Worm (Caenorhabditis elegans) whole organism, late embryonic: ENCODE results near the gene srxa-15.

Experiments
- C08G9.2 ChIP-seq: sonication (generic microtip); optimal IDR thresholded peaks from 2 replicates; lab custom pipeline; 2016; ENCODE audit warnings: mild to moderate bottlenecking, missing genetic modification characterization, moderate library complexity, missing compliant biosample characterization
- K02D7.2 ChIP-seq: sonication (generic microtip); optimal IDR thresholded peaks from 2 replicates; lab custom pipeline; 2017; ENCODE audit warnings: mild to moderate bottlenecking, missing genetic modification characterization, missing compliant biosample characterization
- Y22D7AL.16 ChIP-seq: sonication (generic microtip); optimal IDR thresholded peaks from 2 replicates; lab custom pipeline; 2016; ENCODE audit warnings: missing genetic modification characterization, missing compliant biosample characterization
- ahr-1 ChIP-seq: sonication (generic microtip); optimal IDR thresholded peaks from 2 replicates; lab custom pipeline; 2016; ENCODE audit warnings: missing genetic modification characterization, missing compliant biosample characterization
- ama-1 ChIP-seq: fragments of 150-350 bp; optimal IDR thresholded peaks from 2 replicates; lab custom pipeline; 2014
- ceh-19 ChIP-seq: fragments of 200-800 bp; sonication (Bioruptor generic); optimal IDR thresholded peaks from 2 replicates; lab custom pipeline; 2018; ENCODE audit warnings: mild to moderate bottlenecking, missing genetic modification characterization, missing compliant biosample characterization
- ceh-24 ChIP-seq: sonication (generic microtip); optimal IDR thresholded peaks from 2 replicates; lab custom pipeline; 2016; ENCODE audit warnings: mild to moderate bottlenecking, missing genetic modification characterization, missing compliant biosample characterization
- ceh-31 ChIP-seq: sonication (generic microtip); optimal IDR thresholded peaks from 2 replicates; lab custom pipeline; 2016; ENCODE audit warnings: missing genetic modification characterization, missing compliant biosample characterization
- che-1 ChIP-seq: sonication (generic microtip); optimal IDR thresholded peaks from 2 replicates; lab custom pipeline; 2016; ENCODE audit warnings: mild to moderate bottlenecking, missing genetic modification characterization, missing compliant biosample characterization
- dmd-4 ChIP-seq: sonication (generic microtip); optimal IDR thresholded peaks from 2 replicates; lab custom pipeline; 2016; ENCODE audit warnings: borderline replicate concordance, missing genetic modification characterization, missing compliant biosample characterization
- elt-2 ChIP-seq: sonication (generic microtip); optimal IDR thresholded peaks from 2 replicates; lab custom pipeline; 2016; ENCODE audit warnings: missing genetic modification reagents, missing genetic modification characterization, missing compliant biosample characterization
- elt-4 ChIP-seq: sonication (generic microtip); optimal IDR thresholded peaks from 2 replicates; lab custom pipeline; 2016; ENCODE audit warnings: missing genetic modification characterization, missing compliant biosample characterization
- fax-1 ChIP-seq: sonication (generic microtip); optimal IDR thresholded peaks from 2 replicates; lab custom pipeline; 2016; ENCODE audit warnings: missing genotype, missing genetic modification characterization, missing compliant biosample characterization
- fkh-6 ChIP-seq: sonication (generic microtip); optimal IDR thresholded peaks from 2 replicates; lab custom pipeline; 2016; ENCODE audit warnings: missing genetic modification characterization, missing compliant biosample characterization
- hlh-13 ChIP-seq: fragments of 200-800 bp; sonication (Bioruptor generic); optimal IDR thresholded peaks from 2 replicates; lab custom pipeline; 2018; ENCODE audit warnings: mild to moderate bottlenecking, missing genetic modification characterization, missing compliant biosample characterization
- hlh-15 ChIP-seq: sonication (generic microtip); optimal IDR thresholded peaks from 2 replicates; lab custom pipeline; 2016; ENCODE audit warnings: missing genetic modification characterization, missing compliant biosample characterization
- hlh-6 ChIP-seq: sonication (generic microtip); optimal IDR thresholded peaks from 2 replicates; lab custom pipeline; 2016; ENCODE audit warnings: missing genotype, missing genetic modification characterization, missing compliant biosample characterization
- hlh-8 ChIP-seq: sonication (generic microtip); optimal IDR thresholded peaks from 2 replicates; lab custom pipeline; 2016; ENCODE audit warnings: missing genotype, missing genetic modification characterization, missing compliant biosample characterization
- lin-11 ChIP-seq: fragments of 200-800 bp; sonication (Bioruptor generic); optimal IDR thresholded peaks from 2 replicates; lab custom pipeline; 2018; ENCODE audit warnings: mild to moderate bottlenecking, missing genetic modification characterization, missing compliant biosample characterization
- madf-2 ChIP-seq: sonication (generic microtip); optimal IDR thresholded peaks from 2 replicates; lab custom pipeline; 2017; ENCODE audit warnings: missing genetic modification characterization, missing compliant biosample characterization
- mec-3 ChIP-seq: sonication (generic microtip); optimal IDR thresholded peaks from 2 replicates; lab custom pipeline; 2016; ENCODE audit warnings: borderline replicate concordance, missing genetic modification characterization, missing compliant biosample characterization
- nfya-1 ChIP-seq: sonication (generic microtip); optimal IDR thresholded peaks from 2 replicates; lab custom pipeline; 2017; ENCODE audit warnings: missing genetic modification characterization, mild to moderate bottlenecking, missing compliant biosample characterization, antibody characterized with exemption, moderate library complexity
- nhr-232 ChIP-seq: sonication (generic microtip); optimal IDR thresholded peaks from 2 replicates; lab custom pipeline; 2016; ENCODE audit warnings: missing genetic modification characterization, missing compliant biosample characterization
- pat-9 ChIP-seq: fragments of 200-800 bp; sonication (Bioruptor generic); optimal IDR thresholded peaks from 2 replicates; lab custom pipeline; 2018; ENCODE audit warnings: mild to moderate bottlenecking, missing genetic modification characterization, moderate library complexity, missing compliant biosample characterization
- pha-2 ChIP-seq: sonication (generic microtip); optimal IDR thresholded peaks from 2 replicates; lab custom pipeline; 2017; ENCODE audit warnings: mild to moderate bottlenecking, missing genetic modification characterization, missing compliant biosample characterization
- ref-2 ChIP-seq: sonication (generic microtip); optimal IDR thresholded peaks from 2 replicates; lab custom pipeline; 2016; ENCODE audit warnings: missing genetic modification characterization, missing compliant biosample characterization
- rnt-1 ChIP-seq: sonication (generic microtip); optimal IDR thresholded peaks from 2 replicates; lab custom pipeline; 2016; ENCODE audit warnings: missing genetic modification characterization, missing compliant biosample characterization
- sdc-2 ChIP-seq: sonication (generic microtip); optimal IDR thresholded peaks from 2 replicates; lab custom pipeline; 2016; ENCODE audit warnings: missing genotype, missing genetic modification characterization, missing compliant biosample characterization
- sox-2 ChIP-seq: fragments of 200-800 bp; sonication (Bioruptor generic); IDR thresholded peaks from 2 replicates; pipeline ENCODE4 v1.3.6; 2022; ENCODE audit warnings: missing genetic modification reagents, missing genetic modification characterization, missing compliant biosample characterization
- sox-4 ChIP-seq: sonication (generic microtip); optimal IDR thresholded peaks from 2 replicates; lab custom pipeline; 2017; ENCODE audit warnings: mild to moderate bottlenecking, missing genetic modification characterization, inconsistent platforms, missing compliant biosample characterization
- syd-9 ChIP-seq: sonication (generic microtip); optimal IDR thresholded peaks from 2 replicates; lab custom pipeline; 2016; ENCODE audit warnings: mild to moderate bottlenecking, missing genetic modification characterization, moderate library complexity, missing compliant biosample characterization
- unc-86 ChIP-seq: sonication (generic microtip); optimal IDR thresholded peaks from 2 replicates; lab custom pipeline; 2016; ENCODE audit warnings: missing genetic modification characterization, missing compliant biosample characterization
- zip-5 ChIP-seq: sonication (generic microtip); optimal IDR thresholded peaks from 2 replicates; lab custom pipeline; 2016; ENCODE audit warnings: missing genetic modification characterization, missing compliant biosample characterization
- ztf-16 ChIP-seq: sonication (generic microtip); optimal IDR thresholded peaks from 2 replicates; lab custom pipeline; 2017; ENCODE audit warnings: missing genetic modification characterization, missing compliant biosample characterization

Gene srxa-15

DNA sequence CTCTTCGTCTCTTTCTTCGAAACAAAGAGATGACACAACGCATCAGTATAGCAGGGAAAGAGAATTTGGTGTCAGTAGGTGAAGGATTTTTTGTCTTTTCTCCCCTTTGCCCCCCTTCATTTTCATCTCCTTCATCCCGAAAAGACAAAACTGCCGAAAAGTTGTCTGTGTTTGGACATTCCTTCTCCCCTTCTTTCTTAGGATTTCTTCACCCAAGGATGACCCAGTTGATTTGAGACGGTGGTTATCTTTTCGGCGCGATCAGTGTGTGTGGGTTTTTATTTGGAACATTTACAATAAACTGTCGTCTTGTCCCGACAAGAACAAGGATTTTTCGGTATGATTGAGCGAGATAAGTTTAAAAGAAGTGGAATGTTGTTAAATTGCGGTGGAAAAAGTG, 20.5 kb downstream of the srxa-15 start:
- TF ChIP-seq nhr-232 (no peak), hlh-15 (tag; lab: Kevin White, UChicago) (no peak), nfya-1 (tag; lab: Kevin White, UChicago) (no peak), ceh-31 (tag; lab: Kevin White, UChicago) (no peak), sox-2 (GFP tag; lab: Robert Waterston, UW) (no peak), lin-11 (tag; lab: Kevin White, UChicago) (no peak), madf-2 (no peak), K02D7.2 (tag; lab: Kevin White, UChicago) (no peak), zip-5 (tag; lab: Kevin White, UChicago) (no peak), ceh-19 (GFP tag; lab: Kevin White, UChicago) (no peak), dmd-4 (tag; lab: Kevin White, UChicago) (no peak), syd-9 (tag; lab: Kevin White, UChicago) (no peak), ama-1 (no peak), fax-1 (no peak), pat-9 (tag; lab: Kevin White, UChicago) (no peak), elt-2 (tag; lab: Kevin White, UChicago) (no peak), hlh-13 (GFP tag; lab: Kevin White, UChicago) (no peak), C08G9.2 (no peak)
- TF ChIP-seq, all 69 proteins: peak for 0

DNA sequence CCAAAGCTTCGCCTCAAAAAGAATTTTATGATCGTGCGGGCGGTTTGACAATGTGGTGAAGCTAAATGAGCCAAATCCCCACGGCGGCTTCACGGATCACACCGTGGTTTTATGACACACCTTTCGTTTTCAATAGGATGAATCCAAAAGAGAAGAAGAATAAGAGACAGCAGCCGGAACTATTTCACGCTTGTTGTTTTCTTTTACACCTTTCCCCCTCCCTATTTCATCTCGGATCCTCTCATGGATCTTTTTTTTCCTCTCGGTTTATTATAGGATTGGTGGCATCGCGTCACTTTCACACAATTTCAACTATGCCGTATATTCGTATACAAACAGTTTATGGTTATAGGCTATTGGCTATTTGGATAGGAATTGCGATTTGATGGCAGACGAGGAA, 21.7 kb downstream of the srxa-15 start:
- TF ChIP-seq Y22D7AL.16 (tag; lab: Kevin White, UChicago) (no peak), rnt-1 (tag; lab: Kevin White, UChicago) (no peak)

DNA sequence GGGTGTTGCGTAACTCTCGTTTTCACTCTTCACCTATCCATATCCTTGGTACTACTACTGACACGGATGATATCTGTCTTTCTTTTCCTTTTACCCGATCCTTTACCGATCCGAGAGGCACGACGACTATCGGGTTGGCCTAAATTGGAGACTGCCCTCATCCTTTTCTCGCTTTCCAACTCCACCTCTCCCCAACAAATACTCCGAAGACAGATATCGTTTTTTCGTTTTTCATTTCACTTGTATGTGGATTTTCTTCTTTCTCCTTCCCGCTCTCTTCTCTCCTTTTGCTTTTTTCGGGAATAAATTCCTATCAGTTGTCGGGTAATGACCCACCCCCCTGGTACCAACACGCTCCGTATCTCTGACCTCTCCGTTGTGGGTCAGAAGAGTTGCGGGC, 22.9 kb downstream of the srxa-15 start:
- TF ChIP-seq ahr-1 (no peak), ceh-24 (tag; lab: Kevin White, UChicago) (no peak), ref-2 (tag; lab: Kevin White, UChicago) (no peak), hlh-8 (no peak), C08G9.2 (no peak), unc-86 (no peak)

DNA sequence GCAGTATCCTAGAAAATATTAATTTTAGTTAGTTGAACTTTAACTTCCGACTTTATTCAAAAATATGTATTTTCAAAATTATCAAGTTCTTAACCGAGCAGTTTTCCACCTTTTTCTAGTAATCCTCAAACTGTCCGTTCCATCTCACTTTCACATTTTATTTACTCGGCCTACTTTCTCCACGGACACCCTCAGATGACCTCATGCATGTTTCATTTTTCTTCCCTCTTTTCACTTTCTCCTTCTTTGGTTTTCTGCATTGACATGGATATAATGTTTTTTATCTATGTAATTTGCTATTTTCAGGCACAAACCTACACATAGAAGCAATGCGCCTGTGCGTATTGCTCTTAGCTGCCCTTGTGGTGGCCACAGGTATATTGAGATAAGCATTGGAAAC, 24.9 kb downstream of the srxa-15 start, which contains the start of gene mlt-11:
mlt-11 (plus strand) TSS at position 301 of the 400 bp plus-strand sequence.
- TF ChIP-seq nhr-232: no peak
- no peak for TF ChIP-seq mec-3 (tag; lab: Kevin White, UChicago)

DNA sequence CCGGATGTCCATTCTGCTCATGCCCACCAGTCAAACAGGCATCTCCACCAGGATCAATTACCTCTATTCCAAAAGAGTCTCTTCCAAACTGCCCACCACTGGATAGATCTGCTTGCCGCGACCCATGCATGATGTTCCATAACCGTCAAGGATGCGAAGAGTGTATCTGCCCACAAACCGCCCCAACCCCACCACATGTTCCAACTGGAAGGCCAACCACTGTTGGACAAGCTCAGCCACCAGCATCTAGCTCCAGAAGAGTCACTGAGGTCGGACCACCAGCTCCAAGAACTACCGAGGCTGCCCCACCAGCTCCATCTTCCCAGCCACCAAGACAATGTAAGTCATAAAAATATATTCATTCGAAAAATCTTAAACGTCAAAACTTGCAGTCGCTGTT, 28.6 kb downstream of the srxa-15 start:
- TF ChIP-seq hlh-6 (no peak), ztf-16 (no peak), fkh-6 (tag; lab: Kevin White, UChicago) (no peak), sdc-2 (no peak), elt-4 (tag; lab: Kevin White, UChicago) (no peak), che-1 (no peak)

DNA sequence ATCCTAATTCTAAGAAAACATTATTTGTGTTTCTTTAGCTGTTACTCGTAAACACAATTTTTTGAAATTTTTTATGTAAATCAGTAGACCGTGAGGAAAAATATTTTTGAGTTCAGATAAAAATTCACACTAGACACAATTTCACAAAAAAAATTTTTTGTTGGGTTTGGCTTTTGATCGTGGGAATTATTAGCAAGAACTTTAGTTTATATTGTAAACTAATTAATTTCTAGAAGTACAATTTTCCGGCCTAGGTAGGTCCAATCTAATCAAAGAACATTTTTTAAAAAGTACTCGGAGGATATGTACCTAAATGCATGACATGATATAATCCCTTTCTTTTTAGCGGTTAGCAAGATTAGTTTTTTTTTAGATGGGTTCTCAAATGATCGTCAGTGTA, 38.2 kb downstream of the srxa-15 start:
- TF ChIP-seq ceh-19 (GFP tag; lab: Kevin White, UChicago): no peak
- TF ChIP-seq sox-4: no peak
- TF ChIP-seq ceh-24 (tag; lab: Kevin White, UChicago): no peak
- TF ChIP-seq pha-2 (tag; lab: Kevin White, UChicago): no peak
